Fruit fly (Drosophila melanogaster) whole organism, embryonic: ENCODE measurements around the gene CG8568.

Experiments
- Atf-2 ChIP-seq: fragments of 200-800 bp; sonication (Bioruptor generic); optimal IDR thresholded peaks from 2 replicates; lab custom pipeline; 2016; ENCODE audit warnings: missing biosample characterization, missing genetic modification characterization
- BtbVII ChIP-seq: fragments of 200-800 bp; sonication (Bioruptor generic); optimal IDR thresholded peaks from 3 replicates; lab custom pipeline; 2017; ENCODE audit warnings: missing biosample characterization, mild to moderate bottlenecking, missing genetic modification characterization
- CG10431 ChIP-seq: fragments of 200-800 bp; sonication (Bioruptor generic); optimal IDR thresholded peaks from 3 replicates; lab custom pipeline; 2018; ENCODE audit warnings: missing biosample characterization, mild to moderate bottlenecking, missing genetic modification characterization
- CG11247 ChIP-seq: fragments of 200-800 bp; sonication (Bioruptor generic); IDR thresholded peaks from 2 replicates; pipeline ENCODE4 v1.3.6; 2022; ENCODE audit warnings: missing biosample characterization, missing genetic modification characterization
- CG11504 ChIP-seq: fragments of 200-800 bp; sonication (Bioruptor generic); optimal IDR thresholded peaks from 3 replicates; lab custom pipeline; 2019; ENCODE audit warnings: missing biosample characterization, mild to moderate bottlenecking, missing genetic modification characterization, moderate library complexity
- CG12104 ChIP-seq: fragments of 200-800 bp; sonication (Bioruptor generic); optimal IDR thresholded peaks from 3 replicates; lab custom pipeline; 2016; ENCODE audit warnings: missing biosample characterization, missing genetic modification characterization
- CG12219 ChIP-seq: fragments of 200-800 bp; sonication (Bioruptor generic); optimal IDR thresholded peaks from 3 replicates; lab custom pipeline; 2018; ENCODE audit warnings: missing biosample characterization, mild to moderate bottlenecking, missing genetic modification characterization
- CG12659 ChIP-seq: fragments of 200-800 bp; sonication (Bioruptor generic); optimal IDR thresholded peaks from 3 replicates; lab custom pipeline; 2017; ENCODE audit warnings: mild to moderate bottlenecking, missing biosample characterization, missing genetic modification reagents, missing genetic modification characterization
- CG12744 ChIP-seq: fragments of 200-800 bp; sonication (Bioruptor generic); optimal IDR thresholded peaks from 2 replicates; lab custom pipeline; 2016; ENCODE audit warnings: missing biosample characterization, missing genetic modification characterization
- CG13123 ChIP-seq: fragments of 200-800 bp; sonication (Bioruptor generic); optimal IDR thresholded peaks from 2 replicates; lab custom pipeline; 2016; ENCODE audit warnings: missing biosample characterization, missing genetic modification characterization
- CG13775 ChIP-seq: fragments of 200-800 bp; sonication (Bioruptor generic); optimal IDR thresholded peaks from 3 replicates; lab custom pipeline; 2017; ENCODE audit warnings: missing biosample characterization, mild to moderate bottlenecking, missing genetic modification characterization
- CG15269 ChIP-seq: fragments of 200-800 bp; sonication (Bioruptor generic); optimal IDR thresholded peaks from 2 replicates; lab custom pipeline; 2018; ENCODE audit warnings: missing biosample characterization, mild to moderate bottlenecking, missing genetic modification characterization, moderate library complexity
- CG15696 ChIP-seq: fragments of 200-800 bp; sonication (Bioruptor generic); optimal IDR thresholded peaks from 2 replicates; lab custom pipeline; 2019; ENCODE audit warnings: missing biosample characterization, mild to moderate bottlenecking, missing genetic modification characterization, moderate library complexity
- CG17359 ChIP-seq: fragments of 200-800 bp; sonication (Bioruptor generic); optimal IDR thresholded peaks from 3 replicates; lab custom pipeline; 2018; ENCODE audit warnings: missing biosample characterization, mild to moderate bottlenecking, missing genetic modification characterization, moderate library complexity
- CG18764 ChIP-seq: fragments of 200-800 bp; sonication (Bioruptor generic); optimal IDR thresholded peaks from 3 replicates; lab custom pipeline; 2016; ENCODE audit warnings: missing biosample characterization, missing genetic modification characterization
- CG3847 ChIP-seq: fragments of 200-800 bp; sonication (Bioruptor generic); IDR thresholded peaks from 2 replicates; pipeline ENCODE4 v1.3.6; 2022; ENCODE audit warnings: missing biosample characterization, missing genetic modification characterization
- CG4328 ChIP-seq: fragments of 200-800 bp; sonication (Bioruptor generic); optimal IDR thresholded peaks from 3 replicates; lab custom pipeline; 2017; ENCODE audit warnings: missing biosample characterization, missing genetic modification reagents, missing genetic modification characterization
- CG7786 ChIP-seq: fragments of 200-800 bp; sonication (Bioruptor generic); optimal IDR thresholded peaks from 2 replicates; lab custom pipeline; 2016; ENCODE audit warnings: missing biosample characterization, missing genetic modification characterization
- CG9817 ChIP-seq: fragments of 200-800 bp; sonication (Bioruptor generic); optimal IDR thresholded peaks from 2 replicates; lab custom pipeline; 2018; ENCODE audit warnings: missing biosample characterization, mild to moderate bottlenecking, missing genetic modification characterization, moderate library complexity
- Camta ChIP-seq: fragments of 200-800 bp; sonication (Bioruptor generic); optimal IDR thresholded peaks from 2 replicates; lab custom pipeline; 2016; ENCODE audit warnings: missing biosample characterization, missing genetic modification characterization
- Doc2 ChIP-seq: fragments of 200-800 bp; sonication (Bioruptor generic); IDR thresholded peaks from 2 replicates; pipeline ENCODE4 v1.3.6; 2022; ENCODE audit warnings: missing biosample characterization, missing genetic modification characterization
- HLHmδ ChIP-seq: fragments of 200-800 bp; sonication (Bioruptor generic); optimal IDR thresholded peaks from 2 replicates; lab custom pipeline; 2018; ENCODE audit warnings: missing biosample characterization, mild to moderate bottlenecking, missing genetic modification characterization, moderate library complexity
- Hr78 ChIP-seq, 2 experiments: fragments of 200-800 bp in 1 of 2; fragments of >200 bp in 1 of 2; sonication (Bioruptor generic) in 1 of 2; optimal IDR thresholded peaks; 2 replicates each; lab custom pipeline; 2017 to 2019; ENCODE audit warnings: missing biosample characterization in 2 of 2, missing genetic modification characterization in 2 of 2, mild to moderate bottlenecking in 1 of 2, moderate library complexity in 1 of 2
- Lim3 ChIP-seq: fragments of 200-800 bp; sonication (Bioruptor generic); IDR thresholded peaks from 2 replicates; pipeline ENCODE4 v1.3.6; 2022; ENCODE audit warnings: missing biosample characterization, missing genetic modification characterization
- Med ChIP-seq: fragments of 200-800 bp; sonication (Bioruptor generic); peaks from one replicate; lab custom pipeline; 2016; ENCODE audit warnings: missing biosample characterization, missing genetic modification characterization, mild to moderate bottlenecking, inconsistent platforms, moderate library complexity
- PHDP ChIP-seq: fragments of 200-800 bp; sonication (Bioruptor generic); optimal IDR thresholded peaks from 3 replicates; lab custom pipeline; 2018; ENCODE audit warnings: missing biosample characterization, mild to moderate bottlenecking, missing genetic modification characterization, moderate library complexity
- Ptx1 ChIP-seq: fragments of 200-800 bp; sonication (Bioruptor generic); IDR thresholded peaks from 2 replicates; pipeline ENCODE4 v1.3.6; 2022; ENCODE audit warnings: missing biosample characterization, missing genetic modification characterization
- Rfx ChIP-seq: fragments of 200-800 bp; sonication (Bioruptor generic); IDR thresholded peaks from 2 replicates; pipeline ENCODE4 v1.3.6; 2022; ENCODE audit warnings: missing biosample characterization, missing genetic modification characterization
- Side ChIP-seq: fragments of 200-800 bp; sonication (Bioruptor generic); optimal IDR thresholded peaks from 2 replicates; lab custom pipeline; 2016; ENCODE audit warnings: missing biosample characterization, missing genetic modification characterization
- Spps ChIP-seq: fragments of 200-800 bp; sonication (Bioruptor generic); optimal IDR thresholded peaks from 2 replicates; lab custom pipeline; 2018; ENCODE audit warnings: missing biosample characterization, mild to moderate bottlenecking, missing genetic modification characterization
- Sry-δ ChIP-seq: fragments of 200-800 bp; sonication (Bioruptor generic); optimal IDR thresholded peaks from 2 replicates; lab custom pipeline; 2016; ENCODE audit warnings: missing biosample characterization, missing genetic modification characterization
- ara ChIP-seq: fragments of 200-800 bp; sonication (Bioruptor generic); IDR thresholded peaks from 2 replicates; pipeline ENCODE4 v1.3.6; 2022; ENCODE audit warnings: missing biosample characterization, missing genetic modification characterization
- cas ChIP-seq: fragments of 200-800 bp; sonication (Bioruptor generic); IDR thresholded peaks from 2 replicates; pipeline ENCODE4 v1.3.6; 2022; ENCODE audit warnings: missing biosample characterization, missing genetic modification characterization
- chinmo ChIP-seq: fragments of 200-800 bp; sonication (Bioruptor generic); IDR thresholded peaks from 4 replicates; pipeline ENCODE4 v1.3.6; 2022; ENCODE audit warnings: missing biosample characterization, missing genetic modification characterization; ENCODE audit not compliant: partially characterized antibody
- corto ChIP-seq: fragments of 200-800 bp; sonication (Bioruptor generic); optimal IDR thresholded peaks from 2 replicates; lab custom pipeline; 2016; ENCODE audit warnings: missing biosample characterization, mild to moderate bottlenecking, missing genetic modification characterization, moderate library complexity
- fd3F ChIP-seq: fragments of 200-800 bp; sonication (Bioruptor generic); optimal IDR thresholded peaks from 2 replicates; lab custom pipeline; 2018; ENCODE audit warnings: missing biosample characterization, mild to moderate bottlenecking, missing genetic modification characterization, moderate library complexity
- fru ChIP-seq: fragments of >200 bp; optimal IDR thresholded peaks from 2 replicates; lab custom pipeline; 2017
- gcm2 ChIP-seq: fragments of 200-800 bp; sonication (Bioruptor generic); optimal IDR thresholded peaks from 2 replicates; lab custom pipeline; 2016; ENCODE audit warnings: missing biosample characterization, missing genetic modification characterization
- her ChIP-seq: fragments of 200-800 bp; sonication (Bioruptor generic); optimal IDR thresholded peaks from 2 replicates; lab custom pipeline; 2016; ENCODE audit warnings: missing biosample characterization, missing genetic modification characterization
- jigr1 ChIP-seq: fragments of 200-800 bp; sonication (Bioruptor generic); IDR thresholded peaks from 3 replicates; pipeline ENCODE4 v1.3.6; 2022; ENCODE audit warnings: missing biosample characterization, missing genetic modification characterization
- luna ChIP-seq: fragments of 200-800 bp; sonication (Bioruptor generic); optimal IDR thresholded peaks from 2 replicates; lab custom pipeline; 2016; ENCODE audit warnings: missing biosample characterization, missing genetic modification characterization
- pan ChIP-seq, 4 experiments: fragments of >200 bp in 3 of 4; fragments of 200-800 bp in 1 of 4; sonication (Bioruptor generic) in 1 of 4; optimal IDR thresholded peaks in 3 of 4; IDR thresholded peaks in 1 of 4; 2 replicates each; pipeline versions ENCODE4 v1.3.6 to Lab custom; 2017 to 2022; ENCODE audit warnings: missing biosample characterization in 2 of 4, missing genetic modification characterization in 2 of 4, mixed read lengths in 1 of 4
- phol ChIP-seq: fragments of 200-800 bp; sonication (Bioruptor generic); optimal IDR thresholded peaks from 3 replicates; lab custom pipeline; 2018; ENCODE audit warnings: missing biosample characterization, mild to moderate bottlenecking, missing genetic modification characterization, moderate library complexity
- psq ChIP-seq: fragments of 200-800 bp; sonication (Bioruptor generic); optimal IDR thresholded peaks from 2 replicates; lab custom pipeline; 2017; ENCODE audit warnings: missing biosample characterization, missing genetic modification characterization
- sc ChIP-seq, 3 experiments: fragments of >200 bp in 2 of 3; fragments of 200-800 bp in 1 of 3; sonication (Bioruptor generic) in 1 of 3; optimal IDR thresholded peaks; 2 replicates in 2 of 3; 3 replicates in 1 of 3; lab custom pipeline; 2017; ENCODE audit warnings: mild to moderate bottlenecking in 1 of 3, missing biosample characterization in 1 of 3, missing genetic modification characterization in 1 of 3, missing genetic modification reagents in 1 of 3
- schlank ChIP-seq: fragments of 200-800 bp; sonication (Bioruptor generic); optimal IDR thresholded peaks from 2 replicates; lab custom pipeline; 2018; ENCODE audit warnings: missing biosample characterization, mild to moderate bottlenecking, missing genetic modification characterization
- slou ChIP-seq: fragments of 200-800 bp; sonication (Bioruptor generic); optimal IDR thresholded peaks from 3 replicates; lab custom pipeline; 2016; ENCODE audit warnings: missing biosample characterization, missing genetic modification characterization
- sob ChIP-seq: fragments of 200-800 bp; sonication (Bioruptor generic); IDR thresholded peaks from 2 replicates; pipeline ENCODE4 v1.3.6; 2022; ENCODE audit warnings: missing biosample characterization, missing genetic modification characterization
- wek ChIP-seq: fragments of 200-800 bp; sonication (Bioruptor generic); optimal IDR thresholded peaks from 3 replicates; lab custom pipeline; 2018; ENCODE audit warnings: missing biosample characterization, mild to moderate bottlenecking, missing genetic modification characterization, moderate library complexity
- zf30C ChIP-seq: fragments of 200-800 bp; sonication (Bioruptor generic); optimal IDR thresholded peaks from 3 replicates; lab custom pipeline; 2018; ENCODE audit warnings: missing biosample characterization, mild to moderate bottlenecking, missing genetic modification characterization

Gene CG8568

DNA sequence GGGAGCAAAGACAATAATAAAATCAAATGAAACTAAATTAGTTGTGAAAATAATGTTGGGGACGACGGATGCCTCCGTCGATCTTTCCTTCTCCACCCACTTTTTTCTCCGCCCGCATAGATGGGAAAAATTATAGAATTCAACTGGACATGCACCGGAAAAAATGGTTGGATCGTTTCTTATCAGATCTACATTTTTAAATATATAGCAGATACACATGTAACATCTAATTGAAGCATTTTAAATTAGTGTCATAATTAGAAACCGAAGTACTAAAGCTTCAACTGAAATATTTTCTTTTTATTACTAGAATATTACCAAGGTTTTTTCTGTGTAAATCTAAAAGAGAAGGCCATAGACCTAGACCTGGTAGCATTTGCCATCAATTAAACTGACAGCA is 49.2 kb upstream of the CG8568 start (continued):
- TF ChIP-seq pan (optimal IDR thresholded peaks at IDR 0.05; lab: Kevin White, UChicago), result no peak
- TF ChIP-seq pan (GFP tag; optimal IDR thresholded peaks at IDR 0.05 in 1 of 2, IDR thresholded peaks at IDR 0.05 in 1 of 2), result peak in 1 of 2 experiments; percentile 45
- no peak for TF ChIP-seq CG13775
- no peak for TF ChIP-seq jigr1
- no peak for TF ChIP-seq CG9817
- no peak for TF ChIP-seq Atf-2 (GFP tag; lab: Kevin White, UChicago)
- peak; percentile 8 for TF ChIP-seq Spps (tag; lab: Kevin White, UChicago)
- TF ChIP-seq CG12744 (GFP tag; lab: Kevin White, UChicago), result no peak
- no peak for TF ChIP-seq zf30C
- no peak for TF ChIP-seq slou (GFP tag; lab: Kevin White, UChicago)
- no peak for TF ChIP-seq CG12659 (GFP tag; lab: Kevin White, UChicago)
- TF ChIP-seq phol (tag; lab: Kevin White, UChicago), result peak; percentile 66
- no peak for TF ChIP-seq Sry-δ (GFP tag; lab: Kevin White, UChicago)
- no peak; the same call in 1 of the 2 replicates for TF ChIP-seq Rfx
- no peak for TF ChIP-seq sc (optimal IDR thresholded peaks at IDR 0.05; lab: Kevin White, UChicago)
- TF ChIP-seq sc (GFP tag; optimal IDR thresholded peaks at IDR 0.05; lab: Kevin White, UChicago), result no peak
- no peak for TF ChIP-seq CG4328 (GFP tag; lab: Kevin White, UChicago)
- no peak for TF ChIP-seq schlank (tag; lab: Kevin White, UChicago)
- no peak for TF ChIP-seq HLHmδ (GFP tag; lab: Kevin White, UChicago)
- no peak for TF ChIP-seq fd3F (GFP tag; lab: Kevin White, UChicago)
- TF ChIP-seq ara, result 0 out of 2 replicates have a peak, but pooled peaks have one; percentile 47
- no peak for TF ChIP-seq BtbVII (GFP tag; lab: Kevin White, UChicago)
- TF ChIP-seq Med (GFP tag; lab: Kevin White, UChicago), result peak; percentile 67
- TF ChIP-seq Camta (GFP tag; lab: Kevin White, UChicago), result no peak
- no peak for TF ChIP-seq gcm2
- no peak for TF ChIP-seq Doc2 (GFP tag; lab: Robert Waterston, UW)
- no peak for TF ChIP-seq CG13123 (GFP tag; lab: Kevin White, UChicago)
- no peak for TF ChIP-seq CG7786 (GFP tag; lab: Kevin White, UChicago)
- no peak for TF ChIP-seq cas
- TF ChIP-seq CG12104, result no peak
- peak; percentile 67 for TF ChIP-seq CG11504 (tag; lab: Kevin White, UChicago)
- TF ChIP-seq CG11247, result no peak
- no peak for TF ChIP-seq CG15269 (tag; lab: Kevin White, UChicago)
- no peak for TF ChIP-seq Side
- TF ChIP-seq Ptx1 (GFP tag; lab: Robert Waterston, UW), result peak; percentile 49; the same call in 1 of the 2 replicates
- TF ChIP-seq Hr78 (GFP tag; optimal IDR thresholded peaks at IDR 0.05; lab: Kevin White, UChicago), result peak in 1 of 2 experiments; percentile 39
- no peak for TF ChIP-seq her (GFP tag; lab: Kevin White, UChicago)
- TF ChIP-seq chinmo (GFP tag; lab: Robert Waterston, UW), result no peak
- TF ChIP-seq CG15696 (tag; lab: Kevin White, UChicago), result no peak
- no peak for TF ChIP-seq PHDP (tag; lab: Kevin White, UChicago)
- TF ChIP-seq CG17359, result peak; percentile 63
- no peak for TF ChIP-seq CG12219 (GFP tag; lab: Kevin White, UChicago)
- TF ChIP-seq luna (GFP tag; lab: Kevin White, UChicago), result no peak
- no peak for TF ChIP-seq sob (GFP tag; lab: Robert Waterston, UW)
- no peak for TF ChIP-seq CG18764 (GFP tag; lab: Kevin White, UChicago)
- no peak for TF ChIP-seq wek (GFP tag; lab: Kevin White, UChicago)
- no peak for TF ChIP-seq corto (GFP tag; lab: Kevin White, UChicago)
- TF ChIP-seq psq, result no peak
- no peak for TF ChIP-seq Lim3
- TF ChIP-seq CG10431, result no peak
- TF ChIP-seq fru (lab: Kevin White, UChicago), result no peak
- TF ChIP-seq CG3847, result no peak
